Fruit fly (Drosophila melanogaster): ENCODE data around the gene CG1113.

DNA sequence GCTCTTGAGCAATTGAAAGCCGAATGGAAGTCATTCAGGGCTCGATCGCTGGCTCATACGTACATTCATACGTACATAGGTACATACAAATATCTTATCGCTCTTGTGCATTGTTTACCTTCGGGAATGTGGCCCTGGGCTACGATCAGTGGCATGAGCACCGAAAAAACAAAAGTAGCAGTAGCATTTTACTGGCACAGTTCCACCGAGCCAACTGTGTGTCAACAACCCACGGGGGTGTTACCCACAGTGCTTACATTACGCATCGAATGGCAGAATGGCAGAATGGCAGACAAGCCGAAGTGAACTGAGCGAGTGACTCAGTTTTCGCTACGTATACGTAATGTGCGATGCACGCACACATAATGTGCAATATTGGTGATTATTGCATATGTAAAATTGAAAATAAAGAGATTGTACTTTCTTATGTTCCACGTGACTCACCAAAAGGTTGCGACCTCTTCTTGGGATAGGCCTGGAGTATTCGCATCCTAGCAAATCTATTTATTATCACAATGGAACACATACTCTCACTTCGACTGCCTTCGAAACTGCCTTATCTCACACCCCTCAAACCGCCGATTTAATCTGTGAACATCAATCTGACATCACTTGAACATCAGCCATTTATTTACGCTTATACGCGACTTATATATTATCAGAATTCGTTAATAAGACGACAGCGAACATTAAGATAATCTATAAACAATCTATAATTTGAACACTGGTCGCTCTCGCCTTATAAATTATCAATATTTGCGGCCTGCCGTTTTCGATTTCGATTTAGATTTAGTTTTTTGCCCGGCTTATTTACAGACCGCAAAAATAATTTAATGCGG, 50.2 kb downstream of the CG1113 start:
- TF ChIP-seq hkb (optimal IDR thresholded peaks at IDR 0.05), result no peak
- peak; percentile 30; the same call in 1 of the 2 replicates for TF ChIP-seq hkb (GFP tag; IDR thresholded peaks at IDR 0.05)
- TF ChIP-seq Atf6 (GFP tag; IDR thresholded peaks at IDR 0.05), result 0 out of 2 replicates have a peak, but pooled peaks have one; percentile 39
- peak; percentile 34 for TF ChIP-seq CG8281 (tag; optimal IDR thresholded peaks at IDR 0.05)
- no peak for TF ChIP-seq CG9876 (GFP tag; optimal IDR thresholded peaks at IDR 0.05)
- no peak for TF ChIP-seq usp (GFP tag; optimal IDR thresholded peaks at IDR 0.05)
- TF ChIP-seq wek (GFP tag; optimal IDR thresholded peaks at IDR 0.05), result peak; percentile 14
- TF ChIP-seq CG12219 (GFP tag; optimal IDR thresholded peaks at IDR 0.05), result peak; percentile 22
- TF ChIP-seq CG18476 (GFP tag; optimal IDR thresholded peaks at IDR 0.05), result no peak
- TF ChIP-seq mld (GFP tag; IDR thresholded peaks at IDR 0.05; ENCODE audit: partially characterized antibody), result no peak
- no peak for TF ChIP-seq CTCF (GFP tag; optimal IDR thresholded peaks at IDR 0.05)
- no peak for TF ChIP-seq CG10565 (GFP tag; optimal IDR thresholded peaks at IDR 0.05)

Measured in whole organism, embryonic.